Fruit fly (Drosophila melanogaster) whole organism, pupa: ENCODE data around the gene CG11679.

Experiments
- CG10348 ChIP-seq: fragments of 200-800 bp; sonication (Bioruptor generic); IDR thresholded peaks from 2 replicates; pipeline ENCODE4 v1.3.6; 2022; ENCODE audit warnings: missing biosample characterization, missing genetic modification characterization
- CG15710 ChIP-seq: fragments of 200-800 bp; sonication (Bioruptor generic); optimal IDR thresholded peaks from 2 replicates; lab custom pipeline; 2018; ENCODE audit warnings: missing biosample characterization, mild to moderate bottlenecking, missing genetic modification characterization, moderate library complexity
- CG17806 ChIP-seq: fragments of 200-800 bp; sonication (Bioruptor generic); optimal IDR thresholded peaks from 2 replicates; lab custom pipeline; 2018; ENCODE audit warnings: missing biosample characterization, mild to moderate bottlenecking, missing genetic modification characterization, moderate library complexity
- CG8159 ChIP-seq: fragments of 200-800 bp; sonication (Bioruptor generic); optimal IDR thresholded peaks from 3 replicates; lab custom pipeline; 2018; ENCODE audit warnings: missing biosample characterization, mild to moderate bottlenecking, missing genetic modification characterization, moderate library complexity
- CG8301 ChIP-seq: fragments of 200-800 bp; sonication (Bioruptor generic); optimal IDR thresholded peaks from 2 replicates; lab custom pipeline; 2018; ENCODE audit warnings: missing biosample characterization, mild to moderate bottlenecking, missing genetic modification characterization
- EcR ChIP-seq: fragments of 200-800 bp; sonication (Bioruptor generic); optimal IDR thresholded peaks from 3 replicates; lab custom pipeline; 2019; ENCODE audit warnings: missing biosample characterization, missing genetic modification characterization, mild to moderate bottlenecking, moderate library complexity, missing genetic modification reagents
- Ets98B ChIP-seq: fragments of 200-800 bp; sonication (Bioruptor generic); IDR thresholded peaks from 2 replicates; pipeline ENCODE4 v1.3.6; 2022; ENCODE audit warnings: missing biosample characterization, missing genetic modification characterization
- Pif1A ChIP-seq: fragments of 200-800 bp; sonication (Bioruptor generic); optimal IDR thresholded peaks from 3 replicates; lab custom pipeline; 2016; ENCODE audit warnings: missing biosample characterization, missing genetic modification characterization
- fd96Ca ChIP-seq: fragments of 200-800 bp; sonication (Bioruptor generic); IDR thresholded peaks from 3 replicates; pipeline ENCODE4 v1.3.6; 2022; ENCODE audit warnings: missing biosample characterization, missing genetic modification characterization
- gl ChIP-seq: fragments of 200-800 bp; sonication (Bioruptor generic); optimal IDR thresholded peaks from 2 replicates; lab custom pipeline; 2018; ENCODE audit warnings: missing biosample characterization, mild to moderate bottlenecking, missing genetic modification characterization

dm6 chrX:15709984-15710750 is 28.6 kb downstream of the CG11679 start, which contains the start of the genes CG9281 and CG15601:
- TF ChIP-seq CG15710 (tag; lab: Kevin White, UChicago) (no peak), CG10348 (no peak), Ets98B (GFP tag; lab: Robert Waterston, UW) (no peak), fd96Ca (GFP tag; lab: Robert Waterston, UW) (no peak), Pif1A (no peak), CG17806 (tag; lab: Kevin White, UChicago) (no peak), EcR (GFP tag; lab: Kevin White, UChicago) (no peak), gl (tag; lab: Kevin White, UChicago) (no peak), CG8159 (tag; lab: Kevin White, UChicago) (no peak), CG8301 (tag; lab: Kevin White, UChicago) (no peak)
